Fruit fly (Drosophila melanogaster) whole organism, embryonic: ENCODE results near the gene Mo25.

ENCODE experiments used
- CG10209 ChIP-seq: fragments of 200-800 bp; sonication (Bioruptor generic); optimal IDR thresholded peaks from 3 replicates; lab custom pipeline; 2017; ENCODE audit warnings: missing biosample characterization, mild to moderate bottlenecking, missing genetic modification characterization, missing genetic modification reagents
- CG10462 ChIP-seq: fragments of 200-800 bp; sonication (Bioruptor generic); optimal IDR thresholded peaks from 2 replicates; lab custom pipeline; 2016; ENCODE audit warnings: missing biosample characterization, missing genetic modification characterization
- CG10979 ChIP-seq: fragments of 200-800 bp; sonication (Bioruptor generic); optimal IDR thresholded peaks from 2 replicates; lab custom pipeline; 2018; ENCODE audit warnings: missing biosample characterization, mild to moderate bottlenecking, missing genetic modification characterization, moderate library complexity
- CG12236 ChIP-seq: fragments of 200-800 bp; sonication (Bioruptor generic); optimal IDR thresholded peaks from 2 replicates; lab custom pipeline; 2016; ENCODE audit warnings: missing biosample characterization, missing genetic modification characterization
- CG12659 ChIP-seq: fragments of 200-800 bp; sonication (Bioruptor generic); optimal IDR thresholded peaks from 3 replicates; lab custom pipeline; 2017; ENCODE audit warnings: mild to moderate bottlenecking, missing biosample characterization, missing genetic modification reagents, missing genetic modification characterization
- CG12942 ChIP-seq: fragments of 200-800 bp; sonication (Bioruptor generic); optimal IDR thresholded peaks from 3 replicates; lab custom pipeline; 2016; ENCODE audit warnings: missing biosample characterization, missing genetic modification characterization
- CG13775 ChIP-seq: fragments of 200-800 bp; sonication (Bioruptor generic); optimal IDR thresholded peaks from 3 replicates; lab custom pipeline; 2017; ENCODE audit warnings: missing biosample characterization, mild to moderate bottlenecking, missing genetic modification characterization
- CG14050 ChIP-seq: fragments of 200-800 bp; sonication (Bioruptor generic); IDR thresholded peaks from 3 replicates; pipeline ENCODE4 v1.3.6; 2022; ENCODE audit warnings: missing biosample characterization, missing genetic modification characterization
- CG14667 ChIP-seq: fragments of 200-800 bp; sonication (Bioruptor generic); IDR thresholded peaks from 2 replicates; pipeline ENCODE4 v1.3.6; 2022; ENCODE audit warnings: missing biosample characterization, missing genetic modification characterization
- CG15696 ChIP-seq: fragments of 200-800 bp; sonication (Bioruptor generic); optimal IDR thresholded peaks from 2 replicates; lab custom pipeline; 2019; ENCODE audit warnings: missing biosample characterization, mild to moderate bottlenecking, missing genetic modification characterization, moderate library complexity
- CG17802 ChIP-seq: fragments of 200-800 bp; sonication (Bioruptor generic); optimal IDR thresholded peaks from 2 replicates; lab custom pipeline; 2018; ENCODE audit warnings: missing biosample characterization, mild to moderate bottlenecking, missing genetic modification characterization, moderate library complexity
- CG18599 ChIP-seq: fragments of 200-800 bp; sonication (Bioruptor generic); optimal IDR thresholded peaks from 3 replicates; lab custom pipeline; 2017; ENCODE audit warnings: missing biosample characterization, missing genetic modification characterization, mild to moderate bottlenecking, moderate library complexity, missing genetic modification reagents
- CG3065 ChIP-seq: fragments of 200-800 bp; sonication (Bioruptor generic); optimal IDR thresholded peaks from 2 replicates; lab custom pipeline; 2016; ENCODE audit warnings: missing biosample characterization, missing genetic modification characterization
- CG32772 ChIP-seq: fragments of 200-800 bp; sonication (Bioruptor generic); IDR thresholded peaks from 2 replicates; pipeline ENCODE4 v1.3.6; 2022; ENCODE audit warnings: missing biosample characterization, missing genetic modification characterization
- CG3847 ChIP-seq: fragments of 200-800 bp; sonication (Bioruptor generic); IDR thresholded peaks from 2 replicates; pipeline ENCODE4 v1.3.6; 2022; ENCODE audit warnings: missing biosample characterization, missing genetic modification characterization
- CG3995 ChIP-seq: fragments of 200-800 bp; sonication (Bioruptor generic); optimal IDR thresholded peaks from 3 replicates; lab custom pipeline; 2016; ENCODE audit warnings: missing biosample characterization, missing genetic modification characterization
- CG4404 ChIP-seq: fragments of 200-800 bp; sonication (Bioruptor generic); IDR thresholded peaks from 2 replicates; pipeline ENCODE4 v1.3.6; 2022; ENCODE audit warnings: missing biosample characterization, missing genetic modification characterization
- CG4617 ChIP-seq: fragments of 200-800 bp; sonication (Bioruptor generic); optimal IDR thresholded peaks from 3 replicates; lab custom pipeline; 2016; ENCODE audit warnings: missing biosample characterization, missing genetic modification characterization, borderline replicate concordance
- CG7745 ChIP-seq: fragments of 200-800 bp; sonication (Bioruptor generic); optimal IDR thresholded peaks from 2 replicates; lab custom pipeline; 2018; ENCODE audit warnings: missing biosample characterization, mild to moderate bottlenecking, missing genetic modification characterization, moderate library complexity
- CG7928 ChIP-seq: fragments of 200-800 bp; sonication (Bioruptor generic); optimal IDR thresholded peaks from 2 replicates; lab custom pipeline; 2017; ENCODE audit warnings: missing biosample characterization, mild to moderate bottlenecking, missing genetic modification characterization
- CG8359 ChIP-seq: fragments of 200-800 bp; sonication (Bioruptor generic); optimal IDR thresholded peaks from 2 replicates; lab custom pipeline; 2017; ENCODE audit warnings: missing biosample characterization, mild to moderate bottlenecking, missing genetic modification characterization, borderline replicate concordance
- CG9727 ChIP-seq: fragments of 200-800 bp; sonication (Bioruptor generic); optimal IDR thresholded peaks from 3 replicates; lab custom pipeline; 2017; ENCODE audit warnings: missing biosample characterization, mild to moderate bottlenecking, missing genetic modification characterization
- CG9817 ChIP-seq: fragments of 200-800 bp; sonication (Bioruptor generic); optimal IDR thresholded peaks from 2 replicates; lab custom pipeline; 2018; ENCODE audit warnings: missing biosample characterization, mild to moderate bottlenecking, missing genetic modification characterization, moderate library complexity
- CkIIα-i1 ChIP-seq: fragments of 200-800 bp; sonication (Bioruptor generic); IDR thresholded peaks from 2 replicates; pipeline ENCODE4 v1.3.6; 2022; ENCODE audit warnings: missing biosample characterization, missing genetic modification characterization
- Fer1 ChIP-seq: fragments of 200-800 bp; sonication (Bioruptor generic); optimal IDR thresholded peaks from 2 replicates; lab custom pipeline; 2017; ENCODE audit warnings: missing biosample characterization, mild to moderate bottlenecking, missing genetic modification characterization
- GATAe ChIP-seq: fragments of 200-800 bp; sonication (Bioruptor generic); conservative IDR thresholded peaks from 2 replicates; pipeline ENCODE4 v1.3.6; 2022; ENCODE audit warnings: missing biosample characterization, missing genetic modification characterization
- HmgZ ChIP-seq: fragments of 200-800 bp; sonication (Bioruptor generic); optimal IDR thresholded peaks from 2 replicates; lab custom pipeline; 2018; ENCODE audit warnings: missing biosample characterization, mild to moderate bottlenecking, missing genetic modification characterization
- Hr51 ChIP-seq, 2 experiments: fragments of 200-800 bp; sonication (Bioruptor generic); optimal IDR thresholded peaks; 2 replicates in 1 of 2; 3 replicates in 1 of 2; lab custom pipeline; 2016 to 2018; ENCODE audit warnings: missing biosample characterization in 2 of 2, missing genetic modification characterization in 2 of 2, mild to moderate bottlenecking in 1 of 2, moderate library complexity in 1 of 2
- NfI ChIP-seq: fragments of 200-800 bp; sonication (Bioruptor generic); optimal IDR thresholded peaks from 3 replicates; lab custom pipeline; 2018; ENCODE audit warnings: missing biosample characterization, mild to moderate bottlenecking, missing genetic modification characterization, moderate library complexity
- Taf1 ChIP-seq: fragments of 200-800 bp; sonication (Bioruptor generic); IDR thresholded peaks from 2 replicates; pipeline ENCODE4 v1.3.6; 2022; ENCODE audit warnings: missing biosample characterization, missing genetic modification characterization
- bigmax ChIP-seq: fragments of 200-800 bp; sonication (Bioruptor generic); optimal IDR thresholded peaks from 2 replicates; lab custom pipeline; 2018; ENCODE audit warnings: missing biosample characterization, mild to moderate bottlenecking, missing genetic modification characterization
- bowl ChIP-seq: fragments of 200-800 bp; sonication (Bioruptor generic); IDR thresholded peaks from 2 replicates; pipeline ENCODE4 v1.3.6; 2022; ENCODE audit warnings: missing biosample characterization, missing genetic modification characterization
- ci ChIP-seq: fragments of 200-800 bp; sonication (Bioruptor generic); IDR thresholded peaks from 3 replicates; pipeline ENCODE4 v1.3.6; 2022; ENCODE audit warnings: missing biosample characterization, missing genetic modification characterization
- corto ChIP-seq: fragments of 200-800 bp; sonication (Bioruptor generic); optimal IDR thresholded peaks from 2 replicates; lab custom pipeline; 2016; ENCODE audit warnings: missing biosample characterization, mild to moderate bottlenecking, missing genetic modification characterization, moderate library complexity
- dan ChIP-seq: fragments of 200-800 bp; sonication (Bioruptor generic); IDR thresholded peaks from 2 replicates; pipeline ENCODE4 v1.3.6; 2022; ENCODE audit warnings: missing biosample characterization, missing genetic modification characterization
- dmrt11E ChIP-seq: fragments of 200-800 bp; sonication (Bioruptor generic); optimal IDR thresholded peaks from 3 replicates; lab custom pipeline; 2018; ENCODE audit warnings: missing biosample characterization, mild to moderate bottlenecking, missing genetic modification characterization, moderate library complexity
- en ChIP-seq: fragments of 200-800 bp; sonication (Bioruptor generic); optimal IDR thresholded peaks from 2 replicates; lab custom pipeline; 2016; ENCODE audit warnings: missing biosample characterization, missing genetic modification characterization
- inv ChIP-seq: fragments of 200-800 bp; sonication (Bioruptor generic); IDR thresholded peaks from 2 replicates; pipeline ENCODE4 v1.3.6; 2022; ENCODE audit warnings: missing biosample characterization, missing genetic modification characterization; ENCODE audit not compliant: partially characterized antibody
- kah ChIP-seq: fragments of 200-800 bp; sonication (Bioruptor generic); optimal IDR thresholded peaks from 2 replicates; lab custom pipeline; 2018; ENCODE audit warnings: missing biosample characterization, mild to moderate bottlenecking, missing genetic modification characterization
- nerfin-2 ChIP-seq: fragments of 200-800 bp; sonication (Bioruptor generic); IDR thresholded peaks from 2 replicates; pipeline ENCODE4 v1.3.6; 2022; ENCODE audit warnings: missing biosample characterization, missing genetic modification characterization; ENCODE audit not compliant: partially characterized antibody
- oc ChIP-seq: fragments of 200-800 bp; sonication (Bioruptor generic); optimal IDR thresholded peaks from 2 replicates; lab custom pipeline; 2018; ENCODE audit warnings: missing biosample characterization, mild to moderate bottlenecking, missing genetic modification characterization, moderate library complexity
- repo ChIP-seq: fragments of 200-800 bp; sonication (Bioruptor generic); optimal IDR thresholded peaks from 2 replicates; lab custom pipeline; 2016; ENCODE audit warnings: missing biosample characterization, missing genetic modification characterization
- sens-2 ChIP-seq: fragments of 200-800 bp; sonication (Bioruptor generic); IDR thresholded peaks from 2 replicates; pipeline ENCODE4 v1.3.6; 2022; ENCODE audit warnings: missing biosample characterization, missing genetic modification characterization
- sima ChIP-seq: fragments of 200-800 bp; sonication (Bioruptor generic); optimal IDR thresholded peaks from 2 replicates; lab custom pipeline; 2016; ENCODE audit warnings: missing biosample characterization, missing genetic modification characterization
- so ChIP-seq: fragments of 200-800 bp; sonication (Bioruptor generic); IDR thresholded peaks from 3 replicates; pipeline ENCODE4 v1.3.6; 2022; ENCODE audit warnings: missing biosample characterization, missing genetic modification characterization
- stc ChIP-seq: fragments of 200-800 bp; sonication (Bioruptor generic); IDR thresholded peaks from 2 replicates; pipeline ENCODE4 v1.3.6; 2022; ENCODE audit warnings: missing biosample characterization, missing genetic modification characterization
- usp ChIP-seq: fragments of >200 bp; optimal IDR thresholded peaks from 2 replicates; lab custom pipeline; 2017; ENCODE audit warnings: missing biosample characterization, missing genetic modification characterization
- vnd ChIP-seq: fragments of 200-800 bp; sonication (Bioruptor generic); IDR thresholded peaks from 3 replicates; pipeline ENCODE4 v1.3.6; 2022; ENCODE audit warnings: missing biosample characterization, missing genetic modification characterization; ENCODE audit not compliant: partially characterized antibody
- wdn ChIP-seq: fragments of 200-800 bp; sonication (Bioruptor generic); IDR thresholded peaks from 2 replicates; pipeline ENCODE4 v1.3.6; 2022; ENCODE audit warnings: missing biosample characterization, missing genetic modification characterization
- wor ChIP-seq: fragments of 200-800 bp; sonication (Bioruptor generic); IDR thresholded peaks from 2 replicates; pipeline ENCODE4 v1.3.6; 2022; ENCODE audit warnings: missing biosample characterization, missing genetic modification characterization

Gene Mo25

DNA sequence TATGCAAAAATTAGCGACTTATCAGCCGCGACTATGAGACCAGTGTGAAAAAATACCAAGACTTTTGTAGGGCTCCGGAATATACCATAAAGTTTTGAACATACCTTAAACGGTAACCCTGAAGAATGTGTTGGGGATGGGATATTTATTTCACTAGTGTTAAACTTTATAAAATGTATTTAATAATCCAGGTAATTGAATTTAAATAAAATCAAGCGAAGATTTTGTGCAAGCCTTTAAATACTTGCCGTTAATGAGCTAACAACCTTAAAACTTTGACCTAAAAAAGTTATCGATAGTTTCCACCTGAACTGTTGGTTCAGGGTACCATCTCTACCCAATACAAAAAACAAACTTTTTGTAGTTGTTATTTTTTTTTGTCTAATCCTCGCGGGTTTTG lies 3.1 kb downstream of the Mo25 start, which contains the start of gene CG4101 (continued):
- peak; percentile 53 for TF ChIP-seq CG3995
- peak; percentile 62 for TF ChIP-seq CG14667 (GFP tag; lab: Robert Waterston, UW)
- peak; percentile 47 for TF ChIP-seq en (GFP tag; lab: Kevin White, UChicago)
- TF ChIP-seq sima (GFP tag; lab: Kevin White, UChicago), result no peak
- peak; percentile 58; the same call in 1 of the 2 replicates for TF ChIP-seq wdn (GFP tag; lab: Robert Waterston, UW)
- peak; percentile 71; the same call in 1 of the 3 replicates for TF ChIP-seq so (GFP tag; lab: Robert Waterston, UW)
- TF ChIP-seq CG18599 (GFP tag; lab: Kevin White, UChicago), result peak; percentile 80
- peak; percentile 76 to 78 for TF ChIP-seq Hr51 (GFP tag; optimal IDR thresholded peaks at IDR 0.05; lab: Kevin White, UChicago)
- no peak for TF ChIP-seq CkIIα-i1 (GFP tag; lab: Robert Waterston, UW)
- 0 out of 2 replicates have a peak, but pooled peaks have one; percentile 28 for TF ChIP-seq stc (GFP tag; lab: Robert Waterston, UW)
- peak; percentile 77 for TF ChIP-seq CG32772
- peak; percentile 86 for TF ChIP-seq CG3847
- TF ChIP-seq CG7928, result peak; percentile 88
- TF ChIP-seq CG12236 (GFP tag; lab: Kevin White, UChicago), result peak; percentile 12
- peak; percentile 83 for TF ChIP-seq NfI
- TF ChIP-seq vnd (GFP tag; lab: Robert Waterston, UW), result peak; percentile 75
- TF ChIP-seq oc (tag; lab: Kevin White, UChicago), result peak; percentile 44
- TF ChIP-seq repo (GFP tag; lab: Kevin White, UChicago), result peak; percentile 30
- peak; percentile 57 for TF ChIP-seq CG3065 (GFP tag; lab: Kevin White, UChicago)
- TF ChIP-seq CG9727 (GFP tag; lab: Kevin White, UChicago), result peak; percentile 72
- TF ChIP-seq CG12942 (GFP tag; lab: Kevin White, UChicago), result peak; percentile 81
- TF ChIP-seq CG8359 (GFP tag; lab: Kevin White, UChicago), result no peak
- peak; percentile 74 for TF ChIP-seq CG10209
- TF ChIP-seq CG15696 (tag; lab: Kevin White, UChicago), result peak; percentile 84
- peak; percentile 91 for TF ChIP-seq CG9817 (tag; lab: Kevin White, UChicago)
- TF ChIP-seq CG10979, result peak; percentile 66
- no peak for TF ChIP-seq nerfin-2
- peak; percentile 51 for TF ChIP-seq CG4617 (GFP tag; lab: Kevin White, UChicago)
- no peak for TF ChIP-seq bowl (GFP tag; lab: Robert Waterston, UW)
- TF ChIP-seq bigmax (GFP tag; lab: Kevin White, UChicago), result no peak
- TF ChIP-seq usp, result no peak
- no peak for TF ChIP-seq dan (GFP tag; lab: Robert Waterston, UW)
- TF ChIP-seq CG17802 (tag; lab: Kevin White, UChicago), result peak; percentile 50
- TF ChIP-seq CG12659 (GFP tag; lab: Kevin White, UChicago), result peak; percentile 86
- TF ChIP-seq CG14050 (GFP tag; lab: Robert Waterston, UW), result peak; percentile 71
- TF ChIP-seq corto (GFP tag; lab: Kevin White, UChicago), result peak; percentile 50
- TF ChIP-seq dmrt11E (tag; lab: Kevin White, UChicago), result peak; percentile 71
- peak; percentile 77 for TF ChIP-seq CG13775 (GFP tag; lab: Kevin White, UChicago)
- TF ChIP-seq CG7745 (tag; lab: Kevin White, UChicago), result no peak
- peak; percentile 72 for TF ChIP-seq inv (GFP tag; lab: Robert Waterston, UW)
- peak; percentile 57 for TF ChIP-seq CG4404 (GFP tag; lab: Robert Waterston, UW)
- TF ChIP-seq sens-2 (GFP tag; lab: Robert Waterston, UW), result peak; percentile 60; the same call in 1 of the 2 replicates
- no peak for TF ChIP-seq GATAe (GFP tag; lab: Robert Waterston, UW)
- TF ChIP-seq wor (GFP tag; lab: Robert Waterston, UW), result peak; percentile 57; the same call in 1 of the 2 replicates
- TF ChIP-seq ci, result peak; percentile 82; the same call in 2 of the 3 replicates
- peak; percentile 75 for TF ChIP-seq Taf1 (GFP tag; lab: Robert Waterston, UW)
- TF ChIP-seq HmgZ (tag; lab: Kevin White, UChicago), result peak; percentile 86
- peak; percentile 60 for TF ChIP-seq CG10462 (GFP tag; lab: Kevin White, UChicago)
- peak; percentile 80 for TF ChIP-seq Fer1 (GFP tag; lab: Kevin White, UChicago)
- TF ChIP-seq kah (GFP tag; lab: Kevin White, UChicago), result no peak
